Fruit fly (Drosophila melanogaster): ENCODE data around the gene Cyp6a18.

DNA sequence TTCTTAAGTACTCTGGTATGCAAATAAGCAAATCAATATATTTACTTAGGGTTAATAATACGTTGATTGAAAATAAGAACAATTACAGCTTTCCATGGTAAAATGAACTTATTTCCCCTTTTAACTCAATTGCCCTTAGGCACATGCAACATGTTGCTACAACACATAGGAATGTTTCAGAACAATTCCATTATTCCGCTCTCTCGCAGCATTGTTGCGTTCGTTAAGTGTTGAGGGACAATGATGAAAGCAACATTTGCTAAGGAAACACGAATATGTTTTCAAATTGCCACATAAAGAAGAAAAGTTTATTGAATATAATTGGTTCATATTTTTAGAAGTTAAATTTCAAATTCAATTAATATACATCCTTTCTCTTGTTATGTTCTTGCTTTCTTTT is 40.1 kb upstream of the Cyp6a18 start:
- TF ChIP-seq EcR (GFP tag; optimal IDR thresholded peaks at IDR 0.05) (no peak), gl (tag; optimal IDR thresholded peaks at IDR 0.05) (no peak), CG8301 (tag; optimal IDR thresholded peaks at IDR 0.05) (no peak), CG12605 (GFP tag; IDR thresholded peaks at IDR 0.05) (no peak), CG13204 (GFP tag; optimal IDR thresholded peaks at IDR 0.05) (no peak), CG4496 (GFP tag; IDR thresholded peaks at IDR 0.05) (no peak), CG15710 (tag; optimal IDR thresholded peaks at IDR 0.05) (no peak), CG14655 (GFP tag; optimal IDR thresholded peaks at IDR 0.05) (no peak), Pif1B (GFP tag; optimal IDR thresholded peaks at IDR 0.05) (no peak), rn (GFP tag; IDR thresholded peaks at IDR 0.05) (no peak), CG8159 (tag; optimal IDR thresholded peaks at IDR 0.05) (no peak), CG10348 (GFP tag; IDR thresholded peaks at IDR 0.05) (no peak), CG17806 (tag; optimal IDR thresholded peaks at IDR 0.05) (no peak)

Data from whole organism, pupa.